Fruit fly (Drosophila melanogaster) whole organism, embryonic: Measurements from ENCODE around the gene RpL13.

Experiments used
- ATbp ChIP-seq: fragments of 200-800 bp; sonication (Bioruptor generic); optimal IDR thresholded peaks from 2 replicates; lab custom pipeline; 2017; ENCODE audit warnings: missing biosample characterization, mild to moderate bottlenecking, missing genetic modification characterization, missing genetic modification reagents
- CG10209 ChIP-seq: fragments of 200-800 bp; sonication (Bioruptor generic); optimal IDR thresholded peaks from 3 replicates; lab custom pipeline; 2017; ENCODE audit warnings: missing biosample characterization, mild to moderate bottlenecking, missing genetic modification characterization, missing genetic modification reagents
- CG11085 ChIP-seq: fragments of 200-800 bp; sonication (Bioruptor generic); IDR thresholded peaks from 2 replicates; pipeline ENCODE4 v1.3.6; 2022; ENCODE audit warnings: missing biosample characterization, missing genetic modification characterization
- CG11723 ChIP-seq: fragments of 200-800 bp; sonication (Bioruptor generic); optimal IDR thresholded peaks from 2 replicates; lab custom pipeline; 2017; ENCODE audit warnings: missing biosample characterization, mild to moderate bottlenecking, missing genetic modification characterization
- CG12659 ChIP-seq: fragments of 200-800 bp; sonication (Bioruptor generic); optimal IDR thresholded peaks from 3 replicates; lab custom pipeline; 2017; ENCODE audit warnings: mild to moderate bottlenecking, missing biosample characterization, missing genetic modification reagents, missing genetic modification characterization
- CG13296 ChIP-seq: fragments of 200-800 bp; sonication (Bioruptor generic); optimal IDR thresholded peaks from 3 replicates; lab custom pipeline; 2018; ENCODE audit warnings: missing biosample characterization, mild to moderate bottlenecking, missing genetic modification characterization
- CG13624 ChIP-seq: fragments of 200-800 bp; sonication (Bioruptor generic); optimal IDR thresholded peaks from 2 replicates; lab custom pipeline; 2016; ENCODE audit warnings: missing biosample characterization, missing genetic modification characterization
- CG14441 ChIP-seq: fragments of 200-800 bp; sonication (Bioruptor generic); IDR thresholded peaks from 2 replicates; pipeline ENCODE4 v1.3.6; 2022; ENCODE audit warnings: missing biosample characterization, missing genetic modification characterization
- CG14710 ChIP-seq: fragments of 200-800 bp; sonication (Bioruptor generic); optimal IDR thresholded peaks from 3 replicates; lab custom pipeline; 2019; ENCODE audit warnings: missing biosample characterization, mild to moderate bottlenecking, missing genetic modification characterization, moderate library complexity
- CG15696 ChIP-seq: fragments of 200-800 bp; sonication (Bioruptor generic); optimal IDR thresholded peaks from 2 replicates; lab custom pipeline; 2019; ENCODE audit warnings: missing biosample characterization, mild to moderate bottlenecking, missing genetic modification characterization, moderate library complexity
- CG1602 ChIP-seq: fragments of 200-800 bp; sonication (Bioruptor generic); optimal IDR thresholded peaks from 3 replicates; lab custom pipeline; 2016; ENCODE audit warnings: missing biosample characterization, missing genetic modification characterization
- CG3163 ChIP-seq: fragments of 200-800 bp; sonication (Bioruptor generic); optimal IDR thresholded peaks from 3 replicates; lab custom pipeline; 2016; ENCODE audit warnings: missing biosample characterization, missing genetic modification characterization
- CG3407 ChIP-seq: fragments of 200-800 bp; sonication (Bioruptor generic); optimal IDR thresholded peaks from 2 replicates; lab custom pipeline; 2018; ENCODE audit warnings: missing biosample characterization, mild to moderate bottlenecking, missing genetic modification characterization
- CG34224 ChIP-seq: fragments of 200-800 bp; sonication (Bioruptor generic); IDR thresholded peaks from 3 replicates; pipeline ENCODE4 v1.3.6; 2022; ENCODE audit warnings: missing biosample characterization, missing genetic modification characterization; ENCODE audit not compliant: partially characterized antibody
- CG34422 ChIP-seq: fragments of 200-800 bp; sonication (Bioruptor generic); IDR thresholded peaks from 3 replicates; pipeline ENCODE4 v1.3.6; 2022; ENCODE audit warnings: missing biosample characterization, missing genetic modification characterization
- CG6765 ChIP-seq: fragments of 200-800 bp; sonication (Bioruptor generic); optimal IDR thresholded peaks from 3 replicates; lab custom pipeline; 2017; ENCODE audit warnings: missing biosample characterization, mild to moderate bottlenecking, missing genetic modification characterization
- CG6813 ChIP-seq: fragments of 200-800 bp; sonication (Bioruptor generic); optimal IDR thresholded peaks from 2 replicates; lab custom pipeline; 2017; ENCODE audit warnings: missing biosample characterization, missing genetic modification characterization, mild to moderate bottlenecking, moderate library complexity, missing genetic modification reagents
- CG7357 ChIP-seq: fragments of 200-800 bp; sonication (Bioruptor generic); IDR thresholded peaks from 3 replicates; pipeline ENCODE4 v1.3.6; 2022; ENCODE audit warnings: missing biosample characterization, missing genetic modification characterization
- CG9215 ChIP-seq: fragments of 200-800 bp; sonication (Bioruptor generic); IDR thresholded peaks from 2 replicates; pipeline ENCODE4 v1.3.6; 2022; ENCODE audit warnings: missing biosample characterization, missing genetic modification characterization
- CTCF ChIP-seq: fragments of 200-800 bp; sonication (Bioruptor generic); optimal IDR thresholded peaks from 2 replicates; lab custom pipeline; 2017; ENCODE audit warnings: missing biosample characterization, mild to moderate bottlenecking, missing genetic modification characterization, moderate library complexity
- Camta ChIP-seq: fragments of 200-800 bp; sonication (Bioruptor generic); optimal IDR thresholded peaks from 2 replicates; lab custom pipeline; 2016; ENCODE audit warnings: missing biosample characterization, missing genetic modification characterization
- Chrac-16 ChIP-seq: fragments of 200-800 bp; sonication (Bioruptor generic); optimal IDR thresholded peaks from 3 replicates; lab custom pipeline; 2016; ENCODE audit warnings: missing biosample characterization, missing genetic modification characterization
- CrebB ChIP-seq: fragments of 200-800 bp; sonication (Bioruptor generic); optimal IDR thresholded peaks from 3 replicates; lab custom pipeline; 2018; ENCODE audit warnings: missing biosample characterization, mild to moderate bottlenecking, missing genetic modification characterization
- Dek ChIP-seq: fragments of 200-800 bp; sonication (Bioruptor generic); optimal IDR thresholded peaks from 3 replicates; lab custom pipeline; 2019; ENCODE audit warnings: missing biosample characterization, mild to moderate bottlenecking, missing genetic modification characterization, moderate library complexity
- Drgx ChIP-seq: fragments of 200-800 bp; sonication (Bioruptor generic); IDR thresholded peaks from 2 replicates; pipeline ENCODE4 v1.3.6; 2022; ENCODE audit warnings: missing biosample characterization, missing genetic modification characterization
- Ets65A ChIP-seq: fragments of 200-800 bp; sonication (Bioruptor generic); peaks from one replicate; lab custom pipeline; 2016; ENCODE audit warnings: missing biosample characterization, missing genetic modification characterization
- HHEX ChIP-seq: fragments of 200-800 bp; sonication (Bioruptor generic); optimal IDR thresholded peaks from 3 replicates; lab custom pipeline; 2017; ENCODE audit warnings: missing biosample characterization, mild to moderate bottlenecking, missing genetic modification characterization, missing genetic modification reagents
- Med ChIP-seq: fragments of 200-800 bp; sonication (Bioruptor generic); peaks from one replicate; lab custom pipeline; 2016; ENCODE audit warnings: missing biosample characterization, missing genetic modification characterization, mild to moderate bottlenecking, inconsistent platforms, moderate library complexity
- Meics ChIP-seq: fragments of 200-800 bp; sonication (Bioruptor generic); optimal IDR thresholded peaks from 2 replicates; lab custom pipeline; 2017; ENCODE audit warnings: missing biosample characterization, mild to moderate bottlenecking, missing genetic modification characterization
- NFAT ChIP-seq: fragments of 200-800 bp; sonication (Bioruptor generic); IDR thresholded peaks from 2 replicates; pipeline ENCODE4 v1.3.6; 2022; ENCODE audit warnings: missing biosample characterization, missing genetic modification characterization
- Optix ChIP-seq: fragments of 200-800 bp; sonication (Bioruptor generic); IDR thresholded peaks from 3 replicates; pipeline ENCODE4 v1.3.6; 2022; ENCODE audit warnings: missing biosample characterization, missing genetic modification characterization
- Ptx1 ChIP-seq: fragments of 200-800 bp; sonication (Bioruptor generic); IDR thresholded peaks from 2 replicates; pipeline ENCODE4 v1.3.6; 2022; ENCODE audit warnings: missing biosample characterization, missing genetic modification characterization
- Side ChIP-seq: fragments of 200-800 bp; sonication (Bioruptor generic); optimal IDR thresholded peaks from 2 replicates; lab custom pipeline; 2016; ENCODE audit warnings: missing biosample characterization, missing genetic modification characterization
- Sox102F ChIP-seq: fragments of 200-800 bp; sonication (Bioruptor generic); optimal IDR thresholded peaks from 2 replicates; lab custom pipeline; 2018; ENCODE audit warnings: missing biosample characterization, mild to moderate bottlenecking, missing genetic modification characterization, moderate library complexity
- Stat92E ChIP-seq, 3 experiments: fragments of >200 bp in 2 of 3; fragments of 200-800 bp in 1 of 3; sonication (Bioruptor generic) in 1 of 3; optimal IDR thresholded peaks; 2 replicates each; lab custom pipeline; 2017 to 2019; ENCODE audit warnings: missing biosample characterization in 3 of 3, missing genetic modification characterization in 3 of 3, mild to moderate bottlenecking in 1 of 3, moderate library complexity in 1 of 3
- bcd ChIP-seq: fragments of 200-800 bp; sonication (Bioruptor generic); optimal IDR thresholded peaks from 2 replicates; lab custom pipeline; 2017; ENCODE audit warnings: missing biosample characterization, mild to moderate bottlenecking, missing genetic modification characterization
- ci ChIP-seq: fragments of 200-800 bp; sonication (Bioruptor generic); IDR thresholded peaks from 3 replicates; pipeline ENCODE4 v1.3.6; 2022; ENCODE audit warnings: missing biosample characterization, missing genetic modification characterization
- disco-r ChIP-seq: fragments of 200-800 bp; sonication (Bioruptor generic); optimal IDR thresholded peaks from 2 replicates; lab custom pipeline; 2016; ENCODE audit warnings: missing biosample characterization, missing genetic modification characterization
- fd64A ChIP-seq: fragments of 200-800 bp; sonication (Bioruptor generic); optimal IDR thresholded peaks from 3 replicates; lab custom pipeline; 2018; ENCODE audit warnings: missing biosample characterization, mild to moderate bottlenecking, missing genetic modification characterization
- gcm ChIP-seq: fragments of 200-800 bp; sonication (Bioruptor generic); optimal IDR thresholded peaks from 2 replicates; lab custom pipeline; 2019; ENCODE audit warnings: missing biosample characterization, mild to moderate bottlenecking, missing genetic modification characterization, moderate library complexity
- gcm2 ChIP-seq: fragments of 200-800 bp; sonication (Bioruptor generic); optimal IDR thresholded peaks from 2 replicates; lab custom pipeline; 2016; ENCODE audit warnings: missing biosample characterization, missing genetic modification characterization
- grn ChIP-seq: fragments of 200-800 bp; sonication (Bioruptor generic); optimal IDR thresholded peaks from 3 replicates; lab custom pipeline; 2017; ENCODE audit warnings: missing biosample characterization, missing genetic modification characterization
- lab ChIP-seq: fragments of 200-800 bp; sonication (Bioruptor generic); optimal IDR thresholded peaks from 3 replicates; lab custom pipeline; 2017; ENCODE audit warnings: missing biosample characterization, missing genetic modification characterization, mild to moderate bottlenecking, moderate library complexity, missing genetic modification reagents
- lilli ChIP-seq: fragments of 200-800 bp; sonication (Bioruptor generic); optimal IDR thresholded peaks from 3 replicates; lab custom pipeline; 2016; ENCODE audit warnings: missing biosample characterization, missing genetic modification characterization
- mirr ChIP-seq: fragments of 200-800 bp; sonication (Bioruptor generic); optimal IDR thresholded peaks from 3 replicates; lab custom pipeline; 2018; ENCODE audit warnings: missing biosample characterization, mild to moderate bottlenecking, missing genetic modification characterization
- nerfin-2 ChIP-seq: fragments of 200-800 bp; sonication (Bioruptor generic); IDR thresholded peaks from 2 replicates; pipeline ENCODE4 v1.3.6; 2022; ENCODE audit warnings: missing biosample characterization, missing genetic modification characterization; ENCODE audit not compliant: partially characterized antibody
- psq ChIP-seq: fragments of 200-800 bp; sonication (Bioruptor generic); optimal IDR thresholded peaks from 2 replicates; lab custom pipeline; 2017; ENCODE audit warnings: missing biosample characterization, missing genetic modification characterization
- seq ChIP-seq: fragments of 200-800 bp; sonication (Bioruptor generic); IDR thresholded peaks from 2 replicates; pipeline ENCODE4 v1.3.6; 2022; ENCODE audit warnings: missing biosample characterization, missing genetic modification characterization
- sug ChIP-seq: fragments of 200-800 bp; optimal IDR thresholded peaks from 2 replicates; lab custom pipeline; 2019; ENCODE audit warnings: missing biosample characterization, mild to moderate bottlenecking, missing genetic modification characterization, moderate library complexity
- tin ChIP-seq: fragments of 200-800 bp; sonication (Bioruptor generic); optimal IDR thresholded peaks from 3 replicates; lab custom pipeline; 2016; ENCODE audit warnings: missing biosample characterization, missing genetic modification characterization
- zen ChIP-seq: fragments of 200-800 bp; sonication (Bioruptor generic); optimal IDR thresholded peaks from 3 replicates; lab custom pipeline; 2018; ENCODE audit warnings: missing biosample characterization, mild to moderate bottlenecking, missing genetic modification characterization, moderate library complexity

The RpL13 gene

DNA sequence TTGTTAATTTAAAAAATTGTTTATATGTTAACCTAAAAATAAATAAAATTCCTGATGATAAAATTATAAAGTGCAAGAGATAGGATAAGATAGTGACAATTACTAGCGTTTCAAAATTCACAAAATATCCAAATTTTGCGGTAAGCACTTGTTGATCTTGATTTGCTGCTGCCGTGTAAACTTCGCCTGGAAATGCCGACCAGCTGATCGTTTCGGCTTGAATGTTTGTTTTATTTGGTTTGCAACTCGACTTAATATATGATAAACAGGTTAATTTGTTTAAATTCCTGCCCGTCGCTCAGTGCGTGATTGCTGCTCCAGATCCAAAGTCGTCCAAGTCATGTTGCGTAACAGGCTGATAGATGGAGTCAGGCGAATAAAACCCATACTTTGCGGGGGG lies 45.7 kb upstream of the RpL13 start, which contains the start of gene CG4592 (continued):
- TF ChIP-seq Sox102F (GFP tag; lab: Kevin White, UChicago) = peak; percentile 61
- no peak for TF ChIP-seq CG3163 (GFP tag; lab: Kevin White, UChicago)
- peak; percentile 52 for TF ChIP-seq CG14710
- TF ChIP-seq CG9215 (GFP tag; lab: Robert Waterston, UW) = no peak
- TF ChIP-seq CG3407 (GFP tag; lab: Kevin White, UChicago) = peak; percentile 21
- peak; percentile 70 for TF ChIP-seq Meics
- TF ChIP-seq Med (GFP tag; lab: Kevin White, UChicago) = peak; percentile 93
- peak; percentile 8 for TF ChIP-seq CG1602 (GFP tag; lab: Kevin White, UChicago)
- TF ChIP-seq CG15696 (tag; lab: Kevin White, UChicago) = peak; percentile 39
- no peak for TF ChIP-seq nerfin-2 (GFP tag; lab: Robert Waterston, UW)
- TF ChIP-seq HHEX (GFP tag; lab: Kevin White, UChicago) = peak; percentile 34
- TF ChIP-seq sug (tag; lab: Kevin White, UChicago) = peak; percentile 94
- TF ChIP-seq Optix (GFP tag; lab: Robert Waterston, UW) = 0 out of 3 replicates have a peak, but pooled peaks have one; percentile 34
- no peak for TF ChIP-seq CG6765 (GFP tag; lab: Kevin White, UChicago)
- peak; percentile 53; the same call in 1 of the 2 replicates for TF ChIP-seq CG14441 (GFP tag; lab: Robert Waterston, UW)
- peak; percentile 43 for TF ChIP-seq Ptx1 (GFP tag; lab: Robert Waterston, UW)
- TF ChIP-seq NFAT (GFP tag; lab: Robert Waterston, UW) = peak; percentile 60
- peak; percentile 52 for TF ChIP-seq CG13296 (GFP tag; lab: Kevin White, UChicago)
- 0 out of 2 replicates have a peak, but pooled peaks have one; percentile 30 for TF ChIP-seq seq (GFP tag; lab: Robert Waterston, UW)
- TF ChIP-seq CG11085 = no peak
- peak; percentile 50 for TF ChIP-seq mirr (GFP tag; lab: Kevin White, UChicago)
- peak; percentile 17 for TF ChIP-seq CG6813 (GFP tag; lab: Kevin White, UChicago)
- TF ChIP-seq Stat92E (GFP tag; optimal IDR thresholded peaks at IDR 0.05; lab: Kevin White, UChicago) = no peak
- TF ChIP-seq CG34422 (GFP tag; lab: Robert Waterston, UW) = peak; percentile 11; the same call in 1 of the 3 replicates
- peak; percentile 63 for TF ChIP-seq CG12659
- TF ChIP-seq tin = peak; percentile 57
- no peak for TF ChIP-seq CG11723
- peak; percentile 59 for TF ChIP-seq bcd (GFP tag; lab: Kevin White, UChicago)
- TF ChIP-seq gcm = no peak
- TF ChIP-seq fd64A (GFP tag; lab: Kevin White, UChicago) = no peak
- peak; percentile 10 for TF ChIP-seq Chrac-16
- TF ChIP-seq CG34224 (GFP tag; lab: Robert Waterston, UW) = 0 out of 3 replicates have a peak, but pooled peaks have one; percentile 29
- no peak for TF ChIP-seq grn (GFP tag; lab: Kevin White, UChicago)
- TF ChIP-seq Dek (tag; lab: Kevin White, UChicago) = no peak
- no peak for TF ChIP-seq CG13624 (GFP tag; lab: Kevin White, UChicago)
- TF ChIP-seq Camta (GFP tag; lab: Kevin White, UChicago) = peak; percentile 37
- TF ChIP-seq lilli = peak; percentile 69
- peak; percentile 58 for TF ChIP-seq CG10209 (GFP tag; lab: Kevin White, UChicago)
- TF ChIP-seq CG7357 (GFP tag; lab: Robert Waterston, UW) = no peak
- TF ChIP-seq ATbp (GFP tag; lab: Kevin White, UChicago) = peak; percentile 42
- TF ChIP-seq Side (GFP tag; lab: Kevin White, UChicago) = peak; percentile 31
- TF ChIP-seq CTCF (GFP tag; lab: Kevin White, UChicago) = no peak
- no peak for TF ChIP-seq psq (GFP tag; lab: Kevin White, UChicago)
- TF ChIP-seq CrebB (tag; lab: Kevin White, UChicago) = peak; percentile 47
- TF ChIP-seq Ets65A (GFP tag; lab: Kevin White, UChicago) = peak; percentile 90
- TF ChIP-seq disco-r (GFP tag; lab: Kevin White, UChicago) = no peak
- TF ChIP-seq zen (tag; lab: Kevin White, UChicago) = peak; percentile 48
- TF ChIP-seq ci (GFP tag; lab: Robert Waterston, UW) = peak; percentile 90
- peak; percentile 17 for TF ChIP-seq gcm2
- TF ChIP-seq lab (GFP tag; lab: Kevin White, UChicago) = peak; percentile 78
- peak; percentile 83 for TF ChIP-seq Drgx
